Worm (Caenorhabditis elegans) whole organism, L4 larva: ENCODE data around the gene C24G6.8.

Experiments
- D1046.2 ChIP-seq: fragments of 200-800 bp; sonication (Bioruptor generic); IDR thresholded peaks from 2 replicates; pipeline ENCODE4 v1.3.6; 2022; ENCODE audit warnings: missing genetic modification characterization, missing compliant biosample characterization
- F26F4.8 ChIP-seq: fragments of 200-800 bp; sonication (Bioruptor generic); conservative IDR thresholded peaks from 2 replicates; pipeline ENCODE4 v1.3.6; 2022; ENCODE audit warnings: missing genetic modification characterization, missing compliant biosample characterization
- F37D6.2 ChIP-seq: sonication (generic microtip); optimal IDR thresholded peaks from 2 replicates; lab custom pipeline; 2016; ENCODE audit warnings: mild to moderate bottlenecking, missing genetic modification characterization, missing compliant biosample characterization
- T26A8.4 ChIP-seq: fragments of 200-800 bp; sonication (Bioruptor generic); IDR thresholded peaks from 2 replicates; pipeline ENCODE4 v1.3.6; 2022; ENCODE audit warnings: missing genetic modification characterization, missing compliant biosample characterization
- Y105C5A.15 ChIP-seq: fragments of 200-800 bp; sonication (Bioruptor generic); IDR thresholded peaks from 2 replicates; pipeline ENCODE4 v1.3.6; 2022; ENCODE audit warnings: missing genetic modification characterization, missing compliant biosample characterization
- Y5F2A.4 ChIP-seq: fragments of 200-800 bp; sonication (Bioruptor generic); optimal IDR thresholded peaks from 2 replicates; lab custom pipeline; 2018; ENCODE audit warnings: mild to moderate bottlenecking, missing genetic modification characterization, missing compliant biosample characterization
- Y75B8A.6 ChIP-seq: fragments of 200-800 bp; sonication (Bioruptor generic); IDR thresholded peaks from 2 replicates; pipeline ENCODE4 v1.3.6; 2022; ENCODE audit warnings: missing genetic modification reagents, missing genetic modification characterization, missing compliant biosample characterization
- ZK546.5 ChIP-seq, 2 experiments: sonication (generic microtip); optimal IDR thresholded peaks; 2 replicates each; lab custom pipeline; 2017; ENCODE audit warnings: missing biosample characterization in 2 of 2, missing genetic modification characterization in 2 of 2
- aha-1 ChIP-seq: fragments of 150-350 bp; peaks from one replicate; lab custom pipeline; 2014; ENCODE audit warnings: missing biosample characterization, missing genetic modification characterization
- ama-1 ChIP-seq: fragments of 150-350 bp; optimal IDR thresholded peaks from 2 replicates; lab custom pipeline; 2014; ENCODE audit warnings: inconsistent platforms, mixed read lengths
- attf-4 ChIP-seq: sonication (generic microtip); optimal IDR thresholded peaks from 3 replicates; lab custom pipeline; 2017; ENCODE audit warnings: missing biosample characterization, missing genetic modification characterization
- ceh-20 ChIP-seq: fragments of 200-800 bp; sonication (Bioruptor generic); IDR thresholded peaks from 2 replicates; pipeline ENCODE4 v1.3.6; 2022; ENCODE audit warnings: missing genetic modification reagents, missing genetic modification characterization, missing compliant biosample characterization
- ceh-32 ChIP-seq: sonication (generic microtip); optimal IDR thresholded peaks from 2 replicates; lab custom pipeline; 2016; ENCODE audit warnings: mild to moderate bottlenecking, missing genetic modification characterization, missing compliant biosample characterization; ENCODE audit not compliant: poor library complexity
- cey-2 ChIP-seq: sonication (generic microtip); optimal IDR thresholded peaks from 3 replicates; lab custom pipeline; 2017; ENCODE audit warnings: missing genetic modification characterization, mild to moderate bottlenecking, missing compliant biosample characterization, antibody characterized with exemption, borderline replicate concordance; ENCODE audit not compliant: insufficient read depth
- dmd-6 ChIP-seq: fragments of 200-800 bp; sonication (Bioruptor generic); IDR thresholded peaks from 2 replicates; pipeline ENCODE4 v1.3.6; 2022; ENCODE audit warnings: missing genetic modification reagents, missing genetic modification characterization, missing compliant biosample characterization
- dmd-9 ChIP-seq: fragments of 200-800 bp; sonication (Bioruptor generic); IDR thresholded peaks from 2 replicates; pipeline ENCODE4 v1.3.6; 2022; ENCODE audit warnings: missing genetic modification reagents, missing genetic modification characterization, missing compliant biosample characterization
- dve-1 ChIP-seq: sonication (generic microtip); optimal IDR thresholded peaks from 2 replicates; lab custom pipeline; 2017; ENCODE audit warnings: antibody characterized with exemption, mild to moderate bottlenecking, missing genetic modification characterization, missing compliant biosample characterization; ENCODE audit not compliant: insufficient read depth
- fkh-10 ChIP-seq: fragments of 150-350 bp; optimal IDR thresholded peaks from 2 replicates; lab custom pipeline; 2014; ENCODE audit warnings: missing biosample characterization, missing genetic modification reagents, missing genetic modification characterization
- gei-8 ChIP-seq: fragments of 200-800 bp; sonication (Bioruptor generic); optimal IDR thresholded peaks from 2 replicates; lab custom pipeline; 2018; ENCODE audit warnings: mild to moderate bottlenecking, missing genetic modification characterization, missing compliant biosample characterization
- hif-1 ChIP-seq, 2 experiments: sonication (generic microtip); optimal IDR thresholded peaks; 2 replicates each; lab custom pipeline; 2016 to 2017; ENCODE audit warnings: missing compliant biosample characterization in 2 of 2, missing genetic modification characterization in 2 of 2, missing genetic modification reagents in 2 of 2, missing genotype in 2 of 2, mild to moderate bottlenecking in 1 of 2
- jun-1 ChIP-seq: fragments of 150-350 bp; optimal IDR thresholded peaks from 2 replicates; lab custom pipeline; 2014; ENCODE audit warnings: missing biosample characterization, missing genetic modification reagents, missing genetic modification characterization
- lin-1 ChIP-seq: fragments of 200-800 bp; sonication (Bioruptor generic); IDR thresholded peaks from 2 replicates; pipeline ENCODE4 v1.3.6; 2022; ENCODE audit warnings: missing genetic modification reagents, missing genetic modification characterization, missing compliant biosample characterization
- lin-13 ChIP-seq: fragments of 150-350 bp; optimal IDR thresholded peaks from 2 replicates; lab custom pipeline; 2014; ENCODE audit warnings: missing biosample characterization, missing genetic modification reagents, missing genetic modification characterization
- lin-29 ChIP-seq: fragments of 200-800 bp; sonication (Bioruptor generic); IDR thresholded peaks from 2 replicates; pipeline ENCODE4 v1.3.6; 2022; ENCODE audit warnings: missing genetic modification reagents, missing genetic modification characterization, missing compliant biosample characterization
- lin-38 ChIP-seq: fragments of 200-800 bp; sonication (Bioruptor generic); IDR thresholded peaks from 2 replicates; pipeline ENCODE4 v1.3.6; 2022; ENCODE audit warnings: missing genetic modification reagents, missing genetic modification characterization, missing compliant biosample characterization
- mdl-1 ChIP-seq, 2 experiments: fragments of 150-350 bp in 1 of 2; sonication (generic microtip) in 1 of 2; optimal IDR thresholded peaks; 2 replicates each; lab custom pipeline; 2014 to 2017; ENCODE audit warnings: missing biosample characterization in 2 of 2, missing genetic modification characterization in 2 of 2
- mdt-29 ChIP-seq: fragments of 200-800 bp; sonication (Bioruptor generic); IDR thresholded peaks from 2 replicates; pipeline ENCODE4 v1.3.6; 2022; ENCODE audit warnings: missing genetic modification reagents, missing genetic modification characterization, missing compliant biosample characterization
- mep-1 ChIP-seq: fragments of 150-350 bp; sonication (generic microtip); optimal IDR thresholded peaks from 3 replicates; lab custom pipeline; 2014; ENCODE audit warnings: missing biosample characterization, missing genetic modification characterization
- mes-2 ChIP-seq: sonication (generic microtip); optimal IDR thresholded peaks from 2 replicates; lab custom pipeline; 2016; ENCODE audit warnings: missing genotype, mild to moderate bottlenecking, missing genetic modification characterization, missing compliant biosample characterization; ENCODE audit not compliant: poor library complexity, severe bottlenecking
- mxl-3 ChIP-seq: fragments of 200-800 bp; sonication (Bioruptor generic); optimal IDR thresholded peaks from 2 replicates; lab custom pipeline; 2018; ENCODE audit warnings: mild to moderate bottlenecking, missing genetic modification characterization, missing compliant biosample characterization
- nhr-102 ChIP-seq: sonication (generic microtip); optimal IDR thresholded peaks from 2 replicates; lab custom pipeline; 2016; ENCODE audit warnings: mild to moderate bottlenecking, missing genetic modification characterization, moderate library complexity, missing compliant biosample characterization
- nhr-11 ChIP-seq: fragments of 150-350 bp; optimal IDR thresholded peaks from 2 replicates; lab custom pipeline; 2014; ENCODE audit warnings: missing biosample characterization, missing genetic modification characterization
- nhr-111 ChIP-seq: fragments of 200-800 bp; sonication (Bioruptor generic); optimal IDR thresholded peaks from 2 replicates; lab custom pipeline; 2018; ENCODE audit warnings: mild to moderate bottlenecking, missing genetic modification characterization, missing compliant biosample characterization
- nhr-28 ChIP-seq: fragments of 150-350 bp; optimal IDR thresholded peaks from 2 replicates; lab custom pipeline; 2014; ENCODE audit warnings: missing biosample characterization, missing genetic modification characterization
- nhr-41 ChIP-seq: fragments of 200-800 bp; sonication (Bioruptor generic); IDR thresholded peaks from 2 replicates; pipeline ENCODE4 v1.3.6; 2022; ENCODE audit warnings: missing genetic modification reagents, missing genetic modification characterization, missing compliant biosample characterization
- nhr-6 ChIP-seq: fragments of 150-350 bp; optimal IDR thresholded peaks from 2 replicates; lab custom pipeline; 2014; ENCODE audit warnings: missing biosample characterization, missing genetic modification characterization
- nhr-76 ChIP-seq: fragments of 150-350 bp; optimal IDR thresholded peaks from 2 replicates; lab custom pipeline; 2014; ENCODE audit warnings: missing biosample characterization, missing genetic modification characterization
- php-3 ChIP-seq: fragments of 200-800 bp; sonication (Bioruptor generic); IDR thresholded peaks from 2 replicates; pipeline ENCODE4 v1.3.6; 2022; ENCODE audit warnings: missing genetic modification reagents, missing genetic modification characterization, missing compliant biosample characterization
- sdz-12 ChIP-seq: fragments of 200-800 bp; sonication (Bioruptor generic); optimal IDR thresholded peaks from 2 replicates; lab custom pipeline; 2018; ENCODE audit warnings: mild to moderate bottlenecking, missing genetic modification characterization, missing compliant biosample characterization
- set-16 ChIP-seq: fragments of 200-800 bp; sonication (Bioruptor generic); IDR thresholded peaks from 2 replicates; pipeline ENCODE4 v1.3.6; 2022; ENCODE audit warnings: missing genetic modification reagents, missing genetic modification characterization, missing compliant biosample characterization
- skn-1 ChIP-seq: fragments of 150-350 bp; optimal IDR thresholded peaks from 2 replicates; lab custom pipeline; 2014; ENCODE audit warnings: missing biosample characterization, missing genetic modification characterization
- snpc-4 ChIP-seq: fragments of 150-350 bp; optimal IDR thresholded peaks from 2 replicates; lab custom pipeline; 2014; ENCODE audit warnings: missing biosample characterization, missing genetic modification characterization
- spr-3 ChIP-seq: fragments of 200-800 bp; sonication (Bioruptor generic); optimal IDR thresholded peaks from 2 replicates; lab custom pipeline; 2018; ENCODE audit warnings: mild to moderate bottlenecking, missing genetic modification characterization, missing compliant biosample characterization
- tag-97 ChIP-seq: fragments of 200-800 bp; sonication (Bioruptor generic); IDR thresholded peaks from 2 replicates; pipeline ENCODE4 v1.3.6; 2022; ENCODE audit warnings: missing genetic modification characterization, missing compliant biosample characterization
- tra-1 ChIP-seq: fragments of 200-800 bp; sonication (Bioruptor generic); IDR thresholded peaks from 2 replicates; pipeline ENCODE4 v1.3.6; 2022; ENCODE audit warnings: missing genetic modification reagents, missing genetic modification characterization, missing compliant biosample characterization
- unc-130 ChIP-seq: sonication (generic microtip); optimal IDR thresholded peaks from 2 replicates; lab custom pipeline; 2016; ENCODE audit warnings: missing genetic modification reagents, missing genetic modification characterization, missing compliant biosample characterization
- unc-62 ChIP-seq, 3 experiments: fragments of 150-350 bp in 1 of 3; sonication (generic microtip); optimal IDR thresholded peaks in 2 of 3; peaks in 1 of 3; 1 replicate in 1 of 3; 2 replicates in 2 of 3; lab custom pipeline; 2014 to 2017; ENCODE audit warnings: missing biosample characterization in 3 of 3, missing genetic modification characterization in 3 of 3, missing genetic modification reagents in 3 of 3, missing genotype in 1 of 3
- vab-7 ChIP-seq: fragments of 200-800 bp; sonication (Bioruptor generic); IDR thresholded peaks from 2 replicates; pipeline ENCODE4 v1.3.6; 2022; ENCODE audit warnings: missing genetic modification reagents, missing genetic modification characterization, missing compliant biosample characterization
- zip-2 ChIP-seq: fragments of 150-350 bp; optimal IDR thresholded peaks from 2 replicates; lab custom pipeline; 2014; ENCODE audit warnings: missing biosample characterization, missing genetic modification characterization
- ztf-11 ChIP-seq: fragments of 150-350 bp; optimal IDR thresholded peaks from 2 replicates; lab custom pipeline; 2014; ENCODE audit warnings: missing biosample characterization, missing genetic modification characterization

C24G6.8 gene

ce11 chrV:5504807-5505442 is 30.7 kb downstream of the C24G6.8 start, which contains the start of the genes dnj-19 and nhr-47 (continued):
- TF ChIP-seq mes-2 (tag; lab: Kevin White, UChicago), result peak; percentile 90
- peak; percentile 59 for TF ChIP-seq fkh-10 (GFP tag; lab: Kevin White, UChicago)
- TF ChIP-seq ceh-20 (GFP tag; lab: Robert Waterston, UW), result peak; percentile 94
- peak; percentile 58 for TF ChIP-seq Y5F2A.4 (GFP tag; lab: Kevin White, UChicago)
- TF ChIP-seq Y75B8A.6, result no peak
- peak; percentile 67 for TF ChIP-seq jun-1 (tag; lab: Kevin White, UChicago)
- no peak for TF ChIP-seq snpc-4 (tag; lab: Kevin White, UChicago)
- TF ChIP-seq ztf-11 (tag; lab: Kevin White, UChicago), result no peak
- TF ChIP-seq lin-38 (GFP tag; lab: Robert Waterston, UW), result peak; percentile 91
- peak; percentile 52 for TF ChIP-seq nhr-6
- peak; percentile 81 for TF ChIP-seq lin-29 (GFP tag; lab: Robert Waterston, UW)
- TF ChIP-seq mdl-1 (tag; optimal IDR thresholded peaks at IDR 0.05; lab: Kevin White, UChicago), result peak in 1 of 2 experiments; percentile 52
- TF ChIP-seq mep-1 (tag; lab: Kevin White, UChicago), result peak; percentile 92
- TF ChIP-seq nhr-102 (tag; lab: Kevin White, UChicago), result peak; percentile 95
- TF ChIP-seq tra-1, result peak; percentile 69; the same call in 1 of the 2 replicates
- peak; percentile 90 for TF ChIP-seq spr-3
- peak; percentile 71; the same call in 1 of the 2 replicates for TF ChIP-seq php-3 (GFP tag; lab: Robert Waterston, UW)
- TF ChIP-seq T26A8.4, result peak; percentile 96
- no peak for TF ChIP-seq skn-1 (tag; lab: Kevin White, UChicago)
- peak; percentile 99 for TF ChIP-seq aha-1 (tag; lab: Kevin White, UChicago)
- TF ChIP-seq nhr-76 (tag; lab: Kevin White, UChicago), result no peak
- TF ChIP-seq nhr-41 (GFP tag; lab: Robert Waterston, UW), result no peak
- TF ChIP-seq nhr-111, result no peak
- TF ChIP-seq vab-7 (GFP tag; lab: Robert Waterston, UW), result peak; percentile 63
- 0 out of 2 replicates have a peak, but pooled peaks have one; percentile 58 for TF ChIP-seq dmd-9 (GFP tag; lab: Robert Waterston, UW)
- TF ChIP-seq hif-1 (tag; optimal IDR thresholded peaks at IDR 0.05; lab: Kevin White, UChicago), result peak; percentile 71 to 91
- peak; percentile 49 for TF ChIP-seq ama-1 (lab: Kevin White, UChicago)
- no peak for TF ChIP-seq cey-2 (tag; lab: Kevin White, UChicago)
- TF ChIP-seq set-16 (GFP tag; lab: Robert Waterston, UW), result no peak; the same call in 1 of the 2 replicates
- TF ChIP-seq mxl-3, result peak; percentile 79
- TF ChIP-seq F26F4.8 (GFP tag; lab: Robert Waterston, UW), result no peak
- no peak for TF ChIP-seq tag-97
- TF ChIP-seq attf-4, result no peak
- peak; percentile 83 for TF ChIP-seq nhr-11 (tag; lab: Kevin White, UChicago)
- TF ChIP-seq ceh-32 (tag; lab: Kevin White, UChicago), result no peak
- TF ChIP-seq nhr-28 (tag; lab: Kevin White, UChicago), result peak; percentile 83
- TF ChIP-seq lin-13 (GFP tag; lab: Kevin White, UChicago), result peak; percentile 89
- TF ChIP-seq gei-8 (GFP tag; lab: Kevin White, UChicago), result peak; percentile 40
- no peak for TF ChIP-seq D1046.2
- no peak for TF ChIP-seq Y105C5A.15
- peak; percentile 56 for TF ChIP-seq zip-2
- peak in 1 of 2 experiments; percentile 98 for TF ChIP-seq unc-62 (GFP tag; optimal IDR thresholded peaks at IDR 0.05 in 1 of 2; lab: Kevin White, UChicago)
- TF ChIP-seq unc-62 (tag; optimal IDR thresholded peaks at IDR 0.05; lab: Kevin White, UChicago), result no peak
- TF ChIP-seq lin-1, result no peak
- TF ChIP-seq unc-130 (GFP tag; lab: Kevin White, UChicago), result peak; percentile 66
- no peak for TF ChIP-seq sdz-12 (GFP tag; lab: Kevin White, UChicago)
- peak; percentile 93 for TF ChIP-seq dmd-6
- TF ChIP-seq ZK546.5 (tag; optimal IDR thresholded peaks at IDR 0.05; lab: Kevin White, UChicago), result no peak
- peak; percentile 75 for TF ChIP-seq mdt-29 (GFP tag; lab: Robert Waterston, UW)
- peak; percentile 96 for TF ChIP-seq dve-1 (tag; lab: Kevin White, UChicago)
- TF ChIP-seq F37D6.2, result peak; percentile 91
